Fruit fly (Drosophila melanogaster): ENCODE data around the gene VhaAC39-1.

Gene VhaAC39-1

DNA sequence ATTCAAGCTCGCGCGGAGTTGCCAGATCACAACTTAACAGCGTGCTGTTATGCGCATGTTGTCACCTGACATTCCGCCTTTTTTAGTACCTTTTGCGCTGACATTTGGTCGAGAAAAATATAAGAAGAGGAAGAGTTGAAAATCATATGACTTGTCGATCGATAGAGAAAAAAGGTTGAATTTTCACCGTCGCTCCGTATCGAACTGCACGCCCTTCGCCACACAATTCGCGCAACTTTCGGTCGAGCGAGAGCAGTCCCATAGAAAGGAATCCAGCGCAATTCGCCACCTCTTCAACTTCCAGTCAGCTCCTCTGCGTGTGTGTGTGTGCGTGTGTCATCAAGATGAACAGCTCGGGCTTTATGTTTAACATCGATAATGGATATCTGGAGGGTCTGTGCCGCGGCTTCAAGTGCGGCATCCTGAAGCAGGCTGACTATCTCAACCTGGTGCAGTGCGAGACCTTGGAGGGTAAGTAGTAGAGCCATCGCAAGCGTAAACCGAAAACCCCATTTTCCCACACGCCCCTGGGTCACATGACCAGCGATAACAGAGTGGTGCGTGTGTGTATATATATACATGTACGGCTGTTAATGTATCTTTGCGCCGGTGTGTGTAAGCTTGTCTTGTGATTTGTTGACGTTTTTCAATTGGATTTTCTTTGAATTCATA, at the start of gene VhaAC39-1:
TSS of gene VhaAC39-1 (plus strand) at position 104 of the 672 bp plus-strand sequence.
- TF ChIP-seq svp (GFP tag) (peak; percentile 93), Smox (GFP tag; optimal IDR thresholded peaks at IDR 0.05) (no peak), CG6276 (GFP tag; optimal IDR thresholded peaks at IDR 0.05) (no peak), achi (GFP tag; optimal IDR thresholded peaks at IDR 0.05) (peak; percentile 99), Eip78C (GFP tag) (peak; percentile 69), ss (GFP tag; optimal IDR thresholded peaks at IDR 0.05) (peak in 1 of 2 experiments; percentile 25), fd85E (GFP tag; optimal IDR thresholded peaks at IDR 0.05) (no peak)

dm6 chrX:3831761-3832160, 48.8 kb upstream of the VhaAC39-1 start:
- TF ChIP-seq CG31627 (GFP tag; optimal IDR thresholded peaks at IDR 0.05) (peak; percentile 26), CG34406 (GFP tag; optimal IDR thresholded peaks at IDR 0.05) (no peak), CG4318 (GFP tag; optimal IDR thresholded peaks at IDR 0.05) (no peak), dsx (GFP tag; optimal IDR thresholded peaks at IDR 0.05; ENCODE audit: poor library complexity, severe bottlenecking) (no peak), svp (GFP tag) (peak; percentile 75), eg (GFP tag; IDR thresholded peaks at IDR 0.05) (peak; percentile 51; the same call in 2 of the 3 replicates), CG6276 (GFP tag; optimal IDR thresholded peaks at IDR 0.05) (peak; percentile 14), cyc (GFP tag; optimal IDR thresholded peaks at IDR 0.05) (peak; percentile 18), CG6854 (GFP tag; optimal IDR thresholded peaks at IDR 0.05) (no peak), Sox102F (GFP tag; optimal IDR thresholded peaks at IDR 0.05) (peak; percentile 39), Eip93F (GFP tag; optimal IDR thresholded peaks at IDR 0.05) (no peak), CG6163 (GFP tag; IDR thresholded peaks at IDR 0.05) (0 out of 3 replicates have a peak, but pooled peaks have one; percentile 24), CG10631 (GFP tag; optimal IDR thresholded peaks at IDR 0.05) (peak; percentile 27), Hr39 (GFP tag; optimal IDR thresholded peaks at IDR 0.05) (peak; percentile 33), Blimp-1 (GFP tag; optimal IDR thresholded peaks at IDR 0.05) (no peak), CG8632 (GFP tag; optimal IDR thresholded peaks at IDR 0.05) (no peak), CG15336 (GFP tag; IDR thresholded peaks at IDR 0.05) (peak; percentile 66), CG11294 (GFP tag; IDR thresholded peaks at IDR 0.05) (no peak), CG16779 (tag; optimal IDR thresholded peaks at IDR 0.05) (no peak), CG11762 (GFP tag; optimal IDR thresholded peaks at IDR 0.05; ENCODE audit: insufficient read depth) (no peak), CG7368 (GFP tag; optimal IDR thresholded peaks at IDR 0.05) (no peak), CG32006 (GFP tag; optimal IDR thresholded peaks at IDR 0.05) (peak; percentile 59), fd59A (GFP tag; optimal IDR thresholded peaks at IDR 0.05) (no peak), CG8319 (GFP tag; optimal IDR thresholded peaks at IDR 0.05) (no peak), Eip78C (GFP tag) (peak; percentile 81), spab (GFP tag; optimal IDR thresholded peaks at IDR 0.05) (no peak), CG3919 (GFP tag; optimal IDR thresholded peaks at IDR 0.05) (peak; percentile 45), esn (GFP tag; optimal IDR thresholded peaks at IDR 0.05) (peak; percentile 35), ss (GFP tag; optimal IDR thresholded peaks at IDR 0.05) (no peak), pdm3 (GFP tag; optimal IDR thresholded peaks at IDR 0.05) (peak; percentile 48), Sox14 (GFP tag; optimal IDR thresholded peaks at IDR 0.05) (peak; percentile 24), topi (GFP tag; optimal IDR thresholded peaks at IDR 0.05) (peak; percentile 42), Ets21C (GFP tag; optimal IDR thresholded peaks at IDR 0.05) (peak; percentile 9), acj6 (GFP tag; optimal IDR thresholded peaks at IDR 0.05) (no peak), CG3032 (tag; optimal IDR thresholded peaks at IDR 0.05) (peak; percentile 4), Hr4 (GFP tag; optimal IDR thresholded peaks at IDR 0.05) (peak; percentile 15), CG9139 (GFP tag; optimal IDR thresholded peaks at IDR 0.05) (no peak), CG6808 (GFP tag; optimal IDR thresholded peaks at IDR 0.05) (no peak), Eip75B (GFP tag; optimal IDR thresholded peaks at IDR 0.05) (no peak), fd85E (GFP tag; optimal IDR thresholded peaks at IDR 0.05) (no peak), OdsH (GFP tag; optimal IDR thresholded peaks at IDR 0.05) (peak; percentile 32), CG6792 (GFP tag; optimal IDR thresholded peaks at IDR 0.05) (peak; percentile 19), CG8119 (GFP tag; IDR thresholded peaks at IDR 0.05) (peak; percentile 63; the same call in 2 of the 3 replicates), vri (GFP tag; optimal IDR thresholded peaks at IDR 0.05) (peak; percentile 3), salr (GFP tag; optimal IDR thresholded peaks at IDR 0.05) (peak in 1 of 2 experiments; percentile 11), CG10669 (GFP tag; optimal IDR thresholded peaks at IDR 0.05) (no peak)

Data from whole organism, prepupa.